Fruit fly (Drosophila melanogaster) whole organism, embryonic: ENCODE data around the gene Bsg.
A peak's percentile ranks its signal among the peaks of the same experiment; 100 is the strongest.

Source experiments
- BtbVII ChIP-seq: fragments of 200-800 bp; sonication (Bioruptor generic); optimal IDR thresholded peaks from 3 replicates; lab custom pipeline; 2017; ENCODE audit warnings: missing biosample characterization, mild to moderate bottlenecking, missing genetic modification characterization
- CG11723 ChIP-seq: fragments of 200-800 bp; sonication (Bioruptor generic); optimal IDR thresholded peaks from 2 replicates; lab custom pipeline; 2017; ENCODE audit warnings: missing biosample characterization, mild to moderate bottlenecking, missing genetic modification characterization
- CG12769 ChIP-seq: fragments of 200-800 bp; sonication (Bioruptor generic); optimal IDR thresholded peaks from 2 replicates; lab custom pipeline; 2019; ENCODE audit warnings: missing biosample characterization, mild to moderate bottlenecking, missing genetic modification characterization, moderate library complexity
- CG13424 ChIP-seq: fragments of 200-800 bp; sonication (Bioruptor generic); optimal IDR thresholded peaks from 2 replicates; lab custom pipeline; 2019; ENCODE audit warnings: missing biosample characterization, mild to moderate bottlenecking, missing genetic modification characterization, moderate library complexity
- CG14860 ChIP-seq: fragments of 200-800 bp; sonication (Bioruptor generic); IDR thresholded peaks from 3 replicates; pipeline ENCODE4 v1.3.6; 2022; ENCODE audit warnings: missing biosample characterization, missing genetic modification characterization; ENCODE audit not compliant: partially characterized antibody
- CG17385 ChIP-seq: fragments of 200-800 bp; sonication (Bioruptor generic); optimal IDR thresholded peaks from 3 replicates; lab custom pipeline; 2018; ENCODE audit warnings: missing biosample characterization, mild to moderate bottlenecking, missing genetic modification characterization
- CG17829 ChIP-seq: fragments of 200-800 bp; optimal IDR thresholded peaks from 2 replicates; lab custom pipeline; 2019; ENCODE audit warnings: missing biosample characterization, mild to moderate bottlenecking, missing genetic modification characterization, moderate library complexity
- CG2199 ChIP-seq: fragments of 200-800 bp; sonication (Bioruptor generic); IDR thresholded peaks from 3 replicates; pipeline ENCODE4 v1.3.6; 2022; ENCODE audit warnings: missing biosample characterization, missing genetic modification characterization
- CG32772 ChIP-seq: fragments of 200-800 bp; sonication (Bioruptor generic); IDR thresholded peaks from 2 replicates; pipeline ENCODE4 v1.3.6; 2022; ENCODE audit warnings: missing biosample characterization, missing genetic modification characterization
- CG34224 ChIP-seq: fragments of 200-800 bp; sonication (Bioruptor generic); IDR thresholded peaks from 3 replicates; pipeline ENCODE4 v1.3.6; 2022; ENCODE audit warnings: missing biosample characterization, missing genetic modification characterization; ENCODE audit not compliant: partially characterized antibody
- CG3847 ChIP-seq: fragments of 200-800 bp; sonication (Bioruptor generic); IDR thresholded peaks from 2 replicates; pipeline ENCODE4 v1.3.6; 2022; ENCODE audit warnings: missing biosample characterization, missing genetic modification characterization
- CG4854 ChIP-seq: fragments of 200-800 bp; sonication (Bioruptor generic); optimal IDR thresholded peaks from 2 replicates; lab custom pipeline; 2016; ENCODE audit warnings: missing biosample characterization, missing genetic modification characterization, inconsistent platforms
- CG7745 ChIP-seq: fragments of 200-800 bp; sonication (Bioruptor generic); optimal IDR thresholded peaks from 2 replicates; lab custom pipeline; 2018; ENCODE audit warnings: missing biosample characterization, mild to moderate bottlenecking, missing genetic modification characterization, moderate library complexity
- CG9817 ChIP-seq: fragments of 200-800 bp; sonication (Bioruptor generic); optimal IDR thresholded peaks from 2 replicates; lab custom pipeline; 2018; ENCODE audit warnings: missing biosample characterization, mild to moderate bottlenecking, missing genetic modification characterization, moderate library complexity
- Camta ChIP-seq: fragments of 200-800 bp; sonication (Bioruptor generic); optimal IDR thresholded peaks from 2 replicates; lab custom pipeline; 2016; ENCODE audit warnings: missing biosample characterization, missing genetic modification characterization
- Drgx ChIP-seq: fragments of 200-800 bp; sonication (Bioruptor generic); IDR thresholded peaks from 2 replicates; pipeline ENCODE4 v1.3.6; 2022; ENCODE audit warnings: missing biosample characterization, missing genetic modification characterization
- Fer1 ChIP-seq: fragments of 200-800 bp; sonication (Bioruptor generic); optimal IDR thresholded peaks from 2 replicates; lab custom pipeline; 2017; ENCODE audit warnings: missing biosample characterization, mild to moderate bottlenecking, missing genetic modification characterization
- Hr3 ChIP-seq: fragments of 200-800 bp; sonication (Bioruptor generic); optimal IDR thresholded peaks from 3 replicates; lab custom pipeline; 2016; ENCODE audit warnings: missing biosample characterization, missing genetic modification characterization
- MBD-R2 ChIP-seq: fragments of 200-800 bp; sonication (Bioruptor generic); IDR thresholded peaks from 2 replicates; pipeline ENCODE4 v1.3.6; 2022; ENCODE audit warnings: missing biosample characterization, missing genetic modification characterization
- MESR4 ChIP-seq: fragments of 200-800 bp; sonication (Bioruptor generic); optimal IDR thresholded peaks from 2 replicates; lab custom pipeline; 2018; ENCODE audit warnings: missing biosample characterization, mild to moderate bottlenecking, missing genetic modification characterization, moderate library complexity
- Myb ChIP-seq: fragments of 200-800 bp; sonication (Bioruptor generic); optimal IDR thresholded peaks from 2 replicates; lab custom pipeline; 2016; ENCODE audit warnings: missing biosample characterization, missing genetic modification characterization
- NC2β ChIP-seq: fragments of 200-800 bp; sonication (Bioruptor generic); optimal IDR thresholded peaks from 2 replicates; lab custom pipeline; 2016; ENCODE audit warnings: missing biosample characterization, missing genetic modification characterization
- Oli ChIP-seq: fragments of 200-800 bp; sonication (Bioruptor generic); optimal IDR thresholded peaks from 2 replicates; lab custom pipeline; 2018; ENCODE audit warnings: missing biosample characterization, mild to moderate bottlenecking, missing genetic modification characterization, moderate library complexity
- Ravus ChIP-seq: fragments of 200-800 bp; sonication (Bioruptor generic); IDR thresholded peaks from 2 replicates; pipeline ENCODE4 v1.3.6; 2022; ENCODE audit warnings: missing biosample characterization, missing genetic modification characterization
- Scr ChIP-seq: fragments of 200-800 bp; sonication (Bioruptor generic); IDR thresholded peaks from 2 replicates; pipeline ENCODE4 v1.3.6; 2022; ENCODE audit warnings: missing biosample characterization, missing genetic modification characterization; ENCODE audit not compliant: partially characterized antibody
- Sry-β ChIP-seq: fragments of 200-800 bp; sonication (Bioruptor generic); optimal IDR thresholded peaks from 2 replicates; lab custom pipeline; 2018; ENCODE audit warnings: missing biosample characterization, mild to moderate bottlenecking, missing genetic modification characterization, moderate library complexity
- Ssrp ChIP-seq: fragments of 200-800 bp; sonication (Bioruptor generic); optimal IDR thresholded peaks from 2 replicates; lab custom pipeline; 2018; ENCODE audit warnings: missing biosample characterization, mild to moderate bottlenecking, missing genetic modification characterization, moderate library complexity
- al ChIP-seq: fragments of 200-800 bp; sonication (Bioruptor generic); IDR thresholded peaks from 2 replicates; pipeline ENCODE4 v1.3.6; 2022; ENCODE audit warnings: missing biosample characterization, missing genetic modification characterization
- ash1 ChIP-seq: fragments of 200-800 bp; sonication (Bioruptor generic); optimal IDR thresholded peaks from 2 replicates; lab custom pipeline; 2018; ENCODE audit warnings: missing biosample characterization, mild to moderate bottlenecking, missing genetic modification characterization
- crp ChIP-seq, 2 experiments: fragments of 200-800 bp; sonication (Bioruptor generic); optimal IDR thresholded peaks; 2 replicates in 1 of 2; 3 replicates in 1 of 2; lab custom pipeline; 2017; ENCODE audit warnings: missing biosample characterization in 2 of 2, missing genetic modification characterization in 2 of 2, mild to moderate bottlenecking in 1 of 2, moderate library complexity in 1 of 2
- dmrt99B ChIP-seq: fragments of 200-800 bp; sonication (Bioruptor generic); optimal IDR thresholded peaks from 2 replicates; lab custom pipeline; 2018; ENCODE audit warnings: missing biosample characterization, mild to moderate bottlenecking, missing genetic modification characterization, moderate library complexity
- esg ChIP-seq: fragments of 200-800 bp; sonication (Bioruptor generic); conservative IDR thresholded peaks from 2 replicates; pipeline ENCODE4 v1.3.6; 2022; ENCODE audit warnings: missing biosample characterization, missing genetic modification characterization
- fd64A ChIP-seq: fragments of 200-800 bp; sonication (Bioruptor generic); optimal IDR thresholded peaks from 3 replicates; lab custom pipeline; 2018; ENCODE audit warnings: missing biosample characterization, mild to moderate bottlenecking, missing genetic modification characterization
- ftz-f1 ChIP-seq: fragments of 200-800 bp; sonication (Bioruptor generic); optimal IDR thresholded peaks from 2 replicates; lab custom pipeline; 2016; ENCODE audit warnings: missing biosample characterization, missing genetic modification characterization
- gce ChIP-seq: fragments of 200-800 bp; sonication (Bioruptor generic); IDR thresholded peaks from 3 replicates; pipeline ENCODE4 v1.3.6; 2022; ENCODE audit warnings: missing biosample characterization, missing genetic modification characterization
- org-1 ChIP-seq: fragments of 200-800 bp; sonication (Bioruptor generic); optimal IDR thresholded peaks from 2 replicates; lab custom pipeline; 2017; ENCODE audit warnings: missing biosample characterization, missing genetic modification characterization
- pita ChIP-seq: fragments of 200-800 bp; sonication (Bioruptor generic); optimal IDR thresholded peaks from 2 replicates; lab custom pipeline; 2017; ENCODE audit warnings: missing biosample characterization, mild to moderate bottlenecking, missing genetic modification characterization
- prd ChIP-seq, 3 experiments: fragments of >200 bp in 2 of 3; fragments of 200-800 bp in 1 of 3; sonication (Bioruptor generic) in 1 of 3; optimal IDR thresholded peaks in 2 of 3; IDR thresholded peaks in 1 of 3; 2 replicates in 2 of 3; 3 replicates in 1 of 3; pipeline versions ENCODE4 v1.3.6 to Lab custom; 2017 to 2022; ENCODE audit warnings: missing biosample characterization in 1 of 3, missing genetic modification characterization in 1 of 3
- ranshi ChIP-seq: fragments of 200-800 bp; sonication (Bioruptor generic); IDR thresholded peaks from 2 replicates; pipeline ENCODE4 v1.3.6; 2022; ENCODE audit warnings: missing biosample characterization, missing genetic modification characterization
- schlank ChIP-seq: fragments of 200-800 bp; sonication (Bioruptor generic); optimal IDR thresholded peaks from 2 replicates; lab custom pipeline; 2018; ENCODE audit warnings: missing biosample characterization, mild to moderate bottlenecking, missing genetic modification characterization
- seq ChIP-seq: fragments of 200-800 bp; sonication (Bioruptor generic); IDR thresholded peaks from 2 replicates; pipeline ENCODE4 v1.3.6; 2022; ENCODE audit warnings: missing biosample characterization, missing genetic modification characterization
- sisA ChIP-seq: fragments of 200-800 bp; sonication (Bioruptor generic); IDR thresholded peaks from 2 replicates; pipeline ENCODE4 v1.3.6; 2022; ENCODE audit warnings: missing biosample characterization, missing genetic modification characterization
- ssp ChIP-seq: fragments of 200-800 bp; sonication (Bioruptor generic); IDR thresholded peaks from 2 replicates; pipeline ENCODE4 v1.3.6; 2022; ENCODE audit warnings: missing biosample characterization, missing genetic modification characterization
- sug ChIP-seq: fragments of 200-800 bp; optimal IDR thresholded peaks from 2 replicates; lab custom pipeline; 2019; ENCODE audit warnings: missing biosample characterization, mild to moderate bottlenecking, missing genetic modification characterization, moderate library complexity
- tll ChIP-seq, 2 experiments: fragments of 200-800 bp in 1 of 2; fragments of >200 bp in 1 of 2; sonication (Bioruptor generic) in 1 of 2; optimal IDR thresholded peaks; 2 replicates each; lab custom pipeline; 2017 to 2019; ENCODE audit warnings: missing biosample characterization in 2 of 2, missing genetic modification characterization in 2 of 2, mild to moderate bottlenecking in 1 of 2, moderate library complexity in 1 of 2
- tna ChIP-seq: fragments of 200-800 bp; sonication (Bioruptor generic); IDR thresholded peaks from 2 replicates; pipeline ENCODE4 v1.3.6; 2022; ENCODE audit warnings: missing biosample characterization, missing genetic modification characterization; ENCODE audit not compliant: partially characterized antibody
- wek ChIP-seq: fragments of 200-800 bp; sonication (Bioruptor generic); optimal IDR thresholded peaks from 3 replicates; lab custom pipeline; 2018; ENCODE audit warnings: missing biosample characterization, mild to moderate bottlenecking, missing genetic modification characterization, moderate library complexity
- z ChIP-seq: fragments of 200-800 bp; sonication (Bioruptor generic); IDR thresholded peaks from 3 replicates; pipeline ENCODE4 v1.3.6; 2022; ENCODE audit warnings: missing biosample characterization, missing genetic modification characterization
- zen2 ChIP-seq: fragments of 200-800 bp; sonication (Bioruptor generic); IDR thresholded peaks from 3 replicates; pipeline ENCODE4 v1.3.6; 2022; ENCODE audit warnings: missing biosample characterization, missing genetic modification characterization; ENCODE audit not compliant: partially characterized antibody

Gene Bsg

DNA sequence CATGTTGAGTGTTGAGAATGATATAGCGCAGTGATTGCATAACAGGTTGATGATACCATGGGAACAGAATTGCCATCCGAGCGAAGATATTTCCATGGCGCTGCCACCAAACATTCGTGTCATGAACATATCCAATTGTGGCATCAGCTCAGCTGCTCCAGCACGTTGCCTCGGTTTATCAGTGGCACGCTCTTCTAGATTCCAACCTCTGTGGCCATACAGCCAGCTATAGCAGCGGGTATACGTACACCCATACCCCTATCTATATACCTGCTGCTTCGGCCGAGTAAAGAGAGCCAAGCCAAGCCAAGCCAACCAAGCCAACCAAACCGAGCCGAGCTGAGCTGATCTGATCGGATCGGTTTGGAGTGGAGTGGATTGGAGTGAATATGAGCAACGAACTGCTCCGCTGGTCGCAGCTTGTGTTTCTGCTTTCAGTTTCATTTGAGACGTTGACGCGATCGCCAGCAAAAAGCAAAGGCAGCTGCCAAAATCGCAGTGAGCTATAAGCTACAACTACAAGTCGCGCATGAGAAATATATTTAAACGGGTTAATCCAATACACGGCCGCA is 65.4 kb downstream of the Bsg start (continued):
- no peak for TF ChIP-seq MBD-R2
- TF ChIP-seq tll (GFP tag; optimal IDR thresholded peaks at IDR 0.05; lab: Kevin White, UChicago), result no peak
- TF ChIP-seq Scr (GFP tag; lab: Robert Waterston, UW), result no peak
- no peak for TF ChIP-seq al (GFP tag; lab: Robert Waterston, UW)
- no peak for TF ChIP-seq seq (GFP tag; lab: Robert Waterston, UW)
- TF ChIP-seq pita, result no peak
- no peak for TF ChIP-seq CG17829 (tag; lab: Kevin White, UChicago)
- no peak for TF ChIP-seq fd64A (GFP tag; lab: Kevin White, UChicago)
- no peak for TF ChIP-seq CG7745
- no peak for TF ChIP-seq prd (optimal IDR thresholded peaks at IDR 0.05; lab: Kevin White, UChicago)
- TF ChIP-seq prd (GFP tag; IDR thresholded peaks at IDR 0.05; lab: Robert Waterston, UW), result no peak
- TF ChIP-seq Fer1 (GFP tag; lab: Kevin White, UChicago), result peak; percentile 18
- TF ChIP-seq CG12769, result peak; percentile 27
- no peak for TF ChIP-seq CG11723 (GFP tag; lab: Kevin White, UChicago)
- no peak for TF ChIP-seq esg (GFP tag; lab: Robert Waterston, UW)
- TF ChIP-seq ftz-f1, result no peak
- no peak for TF ChIP-seq crp (GFP tag; optimal IDR thresholded peaks at IDR 0.05; lab: Kevin White, UChicago)
- TF ChIP-seq CG3847, result no peak
- no peak for TF ChIP-seq ash1
- no peak for TF ChIP-seq Camta (GFP tag; lab: Kevin White, UChicago)
- TF ChIP-seq BtbVII (GFP tag; lab: Kevin White, UChicago), result no peak
- TF ChIP-seq dmrt99B (tag; lab: Kevin White, UChicago), result no peak
- no peak for TF ChIP-seq tna (GFP tag; lab: Robert Waterston, UW)
- TF ChIP-seq CG14860, result no peak
- no peak for TF ChIP-seq org-1 (GFP tag; lab: Kevin White, UChicago)
- no peak for TF ChIP-seq Ssrp (tag; lab: Kevin White, UChicago)
- TF ChIP-seq CG13424 (tag; lab: Kevin White, UChicago), result no peak
- TF ChIP-seq Drgx, result peak; percentile 23; the same call in 1 of the 2 replicates
- TF ChIP-seq CG32772 (GFP tag; lab: Robert Waterston, UW), result no peak
- TF ChIP-seq NC2β, result no peak
- peak; percentile 5 for TF ChIP-seq sug (tag; lab: Kevin White, UChicago)
- TF ChIP-seq CG9817 (tag; lab: Kevin White, UChicago), result no peak
- TF ChIP-seq z, result peak; percentile 92
- no peak for TF ChIP-seq Myb
- TF ChIP-seq CG17385 (GFP tag; lab: Kevin White, UChicago), result no peak
- no peak for TF ChIP-seq sisA (GFP tag; lab: Robert Waterston, UW)
- TF ChIP-seq Ravus (GFP tag; lab: Robert Waterston, UW), result no peak
- no peak for TF ChIP-seq Hr3 (GFP tag; lab: Kevin White, UChicago)
- TF ChIP-seq CG34224 (GFP tag; lab: Robert Waterston, UW), result no peak
- TF ChIP-seq ssp (GFP tag; lab: Robert Waterston, UW), result no peak
- no peak for TF ChIP-seq Oli
- TF ChIP-seq CG4854 (GFP tag; lab: Kevin White, UChicago), result no peak
- 0 out of 3 replicates have a peak, but pooled peaks have one; percentile 42 for TF ChIP-seq CG2199
- TF ChIP-seq gce, result no peak
- no peak for TF ChIP-seq Sry-β (GFP tag; lab: Kevin White, UChicago)
- TF ChIP-seq ranshi (GFP tag; lab: Robert Waterston, UW), result no peak
- no peak for TF ChIP-seq zen2
- TF ChIP-seq schlank (tag; lab: Kevin White, UChicago), result no peak
- no peak for TF ChIP-seq wek (GFP tag; lab: Kevin White, UChicago)
- TF ChIP-seq MESR4 (GFP tag; lab: Kevin White, UChicago), result no peak
